Fruit fly (Drosophila melanogaster) whole organism, embryonic: ENCODE measurements around the gene CG5107.

Experiments used
- CG10366 ChIP-seq: fragments of 200-800 bp; sonication (Bioruptor generic); IDR thresholded peaks from 2 replicates; pipeline ENCODE4 v1.3.6; 2022; ENCODE audit warnings: missing biosample characterization, missing genetic modification characterization
- CG10543 ChIP-seq: fragments of 200-800 bp; sonication (Bioruptor generic); optimal IDR thresholded peaks from 3 replicates; lab custom pipeline; 2017; ENCODE audit warnings: missing biosample characterization, mild to moderate bottlenecking, missing genetic modification characterization, moderate library complexity
- CG11696 ChIP-seq: fragments of 200-800 bp; sonication (Bioruptor generic); IDR thresholded peaks from 2 replicates; pipeline ENCODE4 v1.3.6; 2022; ENCODE audit warnings: missing biosample characterization, missing genetic modification characterization
- CG11723 ChIP-seq: fragments of 200-800 bp; sonication (Bioruptor generic); optimal IDR thresholded peaks from 2 replicates; lab custom pipeline; 2017; ENCODE audit warnings: missing biosample characterization, mild to moderate bottlenecking, missing genetic modification characterization
- CG1233 ChIP-seq: fragments of 200-800 bp; sonication (Bioruptor generic); optimal IDR thresholded peaks from 4 replicates; lab custom pipeline; 2018; ENCODE audit warnings: missing biosample characterization, mild to moderate bottlenecking, missing genetic modification characterization
- CG13424 ChIP-seq: fragments of 200-800 bp; sonication (Bioruptor generic); optimal IDR thresholded peaks from 2 replicates; lab custom pipeline; 2019; ENCODE audit warnings: missing biosample characterization, mild to moderate bottlenecking, missing genetic modification characterization, moderate library complexity
- CG15269 ChIP-seq: fragments of 200-800 bp; sonication (Bioruptor generic); optimal IDR thresholded peaks from 2 replicates; lab custom pipeline; 2018; ENCODE audit warnings: missing biosample characterization, mild to moderate bottlenecking, missing genetic modification characterization, moderate library complexity
- CG17359 ChIP-seq: fragments of 200-800 bp; sonication (Bioruptor generic); optimal IDR thresholded peaks from 3 replicates; lab custom pipeline; 2018; ENCODE audit warnings: missing biosample characterization, mild to moderate bottlenecking, missing genetic modification characterization, moderate library complexity
- CG30020 ChIP-seq: fragments of 200-800 bp; optimal IDR thresholded peaks from 2 replicates; lab custom pipeline; 2019; ENCODE audit warnings: missing biosample characterization, mild to moderate bottlenecking, missing genetic modification characterization, moderate library complexity
- CG30403 ChIP-seq: fragments of 200-800 bp; sonication (Bioruptor generic); optimal IDR thresholded peaks from 3 replicates; lab custom pipeline; 2016; ENCODE audit warnings: missing biosample characterization, missing genetic modification characterization
- CG31224 ChIP-seq: fragments of 200-800 bp; sonication (Bioruptor generic); IDR thresholded peaks from 2 replicates; pipeline ENCODE4 v1.3.6; 2022; ENCODE audit warnings: missing biosample characterization, missing genetic modification characterization
- CG33557 ChIP-seq: fragments of 200-800 bp; sonication (Bioruptor generic); optimal IDR thresholded peaks from 2 replicates; lab custom pipeline; 2019; ENCODE audit warnings: missing biosample characterization, mild to moderate bottlenecking, missing genetic modification characterization, moderate library complexity
- CG3407 ChIP-seq: fragments of 200-800 bp; sonication (Bioruptor generic); optimal IDR thresholded peaks from 2 replicates; lab custom pipeline; 2018; ENCODE audit warnings: missing biosample characterization, mild to moderate bottlenecking, missing genetic modification characterization
- CG34422 ChIP-seq: fragments of 200-800 bp; sonication (Bioruptor generic); IDR thresholded peaks from 3 replicates; pipeline ENCODE4 v1.3.6; 2022; ENCODE audit warnings: missing biosample characterization, missing genetic modification characterization
- CG5180 ChIP-seq: fragments of 200-800 bp; sonication (Bioruptor generic); optimal IDR thresholded peaks from 3 replicates; lab custom pipeline; 2017; ENCODE audit warnings: missing biosample characterization, missing genetic modification characterization, mild to moderate bottlenecking, moderate library complexity, missing genetic modification reagents
- CG6689 ChIP-seq: fragments of 200-800 bp; sonication (Bioruptor generic); IDR thresholded peaks from 2 replicates; pipeline ENCODE4 v1.3.6; 2022; ENCODE audit warnings: missing biosample characterization, missing genetic modification characterization
- CG6765 ChIP-seq: fragments of 200-800 bp; sonication (Bioruptor generic); optimal IDR thresholded peaks from 3 replicates; lab custom pipeline; 2017; ENCODE audit warnings: missing biosample characterization, mild to moderate bottlenecking, missing genetic modification characterization
- CTCF ChIP-seq: fragments of 200-800 bp; sonication (Bioruptor generic); optimal IDR thresholded peaks from 2 replicates; lab custom pipeline; 2017; ENCODE audit warnings: missing biosample characterization, mild to moderate bottlenecking, missing genetic modification characterization, moderate library complexity
- D19B ChIP-seq: fragments of 200-800 bp; sonication (Bioruptor generic); optimal IDR thresholded peaks from 2 replicates; lab custom pipeline; 2017; ENCODE audit warnings: missing biosample characterization, mild to moderate bottlenecking, missing genetic modification characterization
- Dref ChIP-seq: fragments of 200-800 bp; sonication (Bioruptor generic); IDR thresholded peaks from 2 replicates; pipeline ENCODE4 v1.3.6; 2022; ENCODE audit warnings: missing biosample characterization, missing genetic modification characterization
- Ets97D ChIP-seq: fragments of 200-800 bp; sonication (Bioruptor generic); optimal IDR thresholded peaks from 3 replicates; lab custom pipeline; 2016; ENCODE audit warnings: missing biosample characterization, missing genetic modification characterization
- HLH3B ChIP-seq: fragments of 200-800 bp; sonication (Bioruptor generic); IDR thresholded peaks from 2 replicates; pipeline ENCODE4 v1.3.6; 2022; ENCODE audit warnings: missing biosample characterization, missing genetic modification characterization
- Hand ChIP-seq: fragments of 200-800 bp; sonication (Bioruptor generic); optimal IDR thresholded peaks from 2 replicates; lab custom pipeline; 2017; ENCODE audit warnings: mild to moderate bottlenecking, missing biosample characterization, missing genetic modification reagents, missing genetic modification characterization
- Hmr ChIP-seq: fragments of 200-800 bp; sonication (Bioruptor generic); optimal IDR thresholded peaks from 3 replicates; lab custom pipeline; 2017; ENCODE audit warnings: mild to moderate bottlenecking, missing biosample characterization, missing genetic modification reagents, missing genetic modification characterization
- Hr78 ChIP-seq, 2 experiments: fragments of 200-800 bp in 1 of 2; fragments of >200 bp in 1 of 2; sonication (Bioruptor generic) in 1 of 2; optimal IDR thresholded peaks; 2 replicates each; lab custom pipeline; 2017 to 2019; ENCODE audit warnings: missing biosample characterization in 2 of 2, missing genetic modification characterization in 2 of 2, mild to moderate bottlenecking in 1 of 2, moderate library complexity in 1 of 2
- Lhr ChIP-seq: fragments of 200-800 bp; sonication (Bioruptor generic); optimal IDR thresholded peaks from 3 replicates; lab custom pipeline; 2017; ENCODE audit warnings: mild to moderate bottlenecking, missing biosample characterization, missing genetic modification reagents, missing genetic modification characterization
- Lim3 ChIP-seq: fragments of 200-800 bp; sonication (Bioruptor generic); IDR thresholded peaks from 2 replicates; pipeline ENCODE4 v1.3.6; 2022; ENCODE audit warnings: missing biosample characterization, missing genetic modification characterization
- Nf-YC ChIP-seq: fragments of 200-800 bp; optimal IDR thresholded peaks from 3 replicates; lab custom pipeline; 2019; ENCODE audit warnings: missing biosample characterization, mild to moderate bottlenecking, missing genetic modification characterization, moderate library complexity
- Poxn ChIP-seq: fragments of 200-800 bp; sonication (Bioruptor generic); IDR thresholded peaks from 2 replicates; pipeline ENCODE4 v1.3.6; 2022; ENCODE audit warnings: missing biosample characterization, missing genetic modification characterization
- Side ChIP-seq: fragments of 200-800 bp; sonication (Bioruptor generic); optimal IDR thresholded peaks from 2 replicates; lab custom pipeline; 2016; ENCODE audit warnings: missing biosample characterization, missing genetic modification characterization
- cas ChIP-seq: fragments of 200-800 bp; sonication (Bioruptor generic); IDR thresholded peaks from 2 replicates; pipeline ENCODE4 v1.3.6; 2022; ENCODE audit warnings: missing biosample characterization, missing genetic modification characterization
- caup ChIP-seq: fragments of 200-800 bp; sonication (Bioruptor generic); optimal IDR thresholded peaks from 3 replicates; lab custom pipeline; 2017; ENCODE audit warnings: missing biosample characterization, mild to moderate bottlenecking, missing genetic modification characterization, moderate library complexity; ENCODE audit not compliant: severe bottlenecking
- crol ChIP-seq: fragments of 200-800 bp; sonication (Bioruptor generic); IDR thresholded peaks from 2 replicates; pipeline ENCODE4 v1.3.6; 2022; ENCODE audit warnings: missing biosample characterization, missing genetic modification characterization
- grau ChIP-seq: fragments of 200-800 bp; optimal IDR thresholded peaks from 3 replicates; lab custom pipeline; 2019; ENCODE audit warnings: missing biosample characterization, mild to moderate bottlenecking, missing genetic modification characterization, moderate library complexity
- grn ChIP-seq: fragments of 200-800 bp; sonication (Bioruptor generic); optimal IDR thresholded peaks from 3 replicates; lab custom pipeline; 2017; ENCODE audit warnings: missing biosample characterization, missing genetic modification characterization
- hb ChIP-seq: fragments of 200-800 bp; sonication (Bioruptor generic); IDR thresholded peaks from 3 replicates; pipeline ENCODE4 v1.3.6; 2022; ENCODE audit warnings: missing biosample characterization, missing genetic modification characterization; ENCODE audit not compliant: partially characterized antibody
- hth ChIP-seq: fragments of >200 bp; optimal IDR thresholded peaks from 2 replicates; lab custom pipeline; 2017; ENCODE audit warnings: inconsistent platforms
- jing ChIP-seq: fragments of 200-800 bp; sonication (Bioruptor generic); optimal IDR thresholded peaks from 2 replicates; lab custom pipeline; 2018; ENCODE audit warnings: missing biosample characterization, mild to moderate bottlenecking, missing genetic modification characterization
- nerfin-2 ChIP-seq: fragments of 200-800 bp; sonication (Bioruptor generic); IDR thresholded peaks from 2 replicates; pipeline ENCODE4 v1.3.6; 2022; ENCODE audit warnings: missing biosample characterization, missing genetic modification characterization; ENCODE audit not compliant: partially characterized antibody
- peb ChIP-seq: fragments of 200-800 bp; sonication (Bioruptor generic); IDR thresholded peaks from 2 replicates; pipeline ENCODE4 v1.3.6; 2022; ENCODE audit warnings: missing biosample characterization, missing genetic modification characterization
- pnt ChIP-seq: fragments of 200-800 bp; sonication (Bioruptor generic); optimal IDR thresholded peaks from 3 replicates; lab custom pipeline; 2016; ENCODE audit warnings: missing biosample characterization, missing genetic modification characterization
- ranshi ChIP-seq: fragments of 200-800 bp; sonication (Bioruptor generic); IDR thresholded peaks from 2 replicates; pipeline ENCODE4 v1.3.6; 2022; ENCODE audit warnings: missing biosample characterization, missing genetic modification characterization
- repo ChIP-seq: fragments of 200-800 bp; sonication (Bioruptor generic); optimal IDR thresholded peaks from 2 replicates; lab custom pipeline; 2016; ENCODE audit warnings: missing biosample characterization, missing genetic modification characterization
- ro ChIP-seq: fragments of 200-800 bp; sonication (Bioruptor generic); IDR thresholded peaks from 2 replicates; pipeline ENCODE4 v1.3.6; 2022; ENCODE audit warnings: missing biosample characterization, missing genetic modification characterization
- sisA ChIP-seq: fragments of 200-800 bp; sonication (Bioruptor generic); IDR thresholded peaks from 2 replicates; pipeline ENCODE4 v1.3.6; 2022; ENCODE audit warnings: missing biosample characterization, missing genetic modification characterization
- sna ChIP-seq: fragments of 200-800 bp; sonication (Bioruptor generic); IDR thresholded peaks from 2 replicates; pipeline ENCODE4 v1.3.6; 2022; ENCODE audit warnings: missing biosample characterization, missing genetic modification characterization; ENCODE audit not compliant: partially characterized antibody
- sr ChIP-seq: fragments of 200-800 bp; sonication (Bioruptor generic); IDR thresholded peaks from 3 replicates; pipeline ENCODE4 v1.3.6; 2022; ENCODE audit warnings: missing biosample characterization, missing genetic modification characterization
- stwl ChIP-seq: fragments of 200-800 bp; sonication (Bioruptor generic); optimal IDR thresholded peaks from 3 replicates; lab custom pipeline; 2018; ENCODE audit warnings: missing biosample characterization, mild to moderate bottlenecking, missing genetic modification characterization, moderate library complexity
- trh ChIP-seq: fragments of 200-800 bp; sonication (Bioruptor generic); optimal IDR thresholded peaks from 2 replicates; lab custom pipeline; 2016; ENCODE audit warnings: missing biosample characterization, missing genetic modification characterization
- ttk ChIP-seq: fragments of 200-800 bp; sonication (Bioruptor generic); IDR thresholded peaks from 2 replicates; pipeline ENCODE4 v2.1.2; 2022; ENCODE audit warnings: missing biosample characterization, missing genetic modification characterization

CG5107 gene

dm6 chr3R:25482463-25483173 lies 22.4 kb upstream of the CG5107 start, which contains the start of the genes XNP, CG42488 and CG5116 (continued):
- no peak for TF ChIP-seq sr
- no peak for TF ChIP-seq pnt (GFP tag; lab: Kevin White, UChicago)
- no peak for TF ChIP-seq Hr78 (GFP tag; optimal IDR thresholded peaks at IDR 0.05; lab: Kevin White, UChicago)
- TF ChIP-seq CG10366 (GFP tag; lab: Robert Waterston, UW) = peak; percentile 27; the same call in 1 of the 2 replicates
- TF ChIP-seq Lhr (GFP tag; lab: Kevin White, UChicago) = no peak
- peak; percentile 63 for TF ChIP-seq CG30403
- TF ChIP-seq CG11696 = no peak
- TF ChIP-seq crol (GFP tag; lab: Robert Waterston, UW) = no peak
- peak; percentile 66 for TF ChIP-seq CG30020
- peak; percentile 98 for TF ChIP-seq nerfin-2 (GFP tag; lab: Robert Waterston, UW)
- peak; percentile 72 for TF ChIP-seq CG10543 (GFP tag; lab: Kevin White, UChicago)
- no peak for TF ChIP-seq ttk
- TF ChIP-seq Hmr (GFP tag; lab: Kevin White, UChicago) = no peak
- peak; percentile 71 for TF ChIP-seq Ets97D (GFP tag; lab: Kevin White, UChicago)
- no peak for TF ChIP-seq CG31224 (GFP tag; lab: Robert Waterston, UW)
- TF ChIP-seq sisA (GFP tag; lab: Robert Waterston, UW) = peak; percentile 34; the same call in 1 of the 2 replicates
- no peak for TF ChIP-seq repo (GFP tag; lab: Kevin White, UChicago)
- no peak for TF ChIP-seq peb (GFP tag; lab: Robert Waterston, UW)
- no peak for TF ChIP-seq ro
- TF ChIP-seq CTCF = no peak
- peak; percentile 99 for TF ChIP-seq sna (GFP tag; lab: Robert Waterston, UW)
- no peak for TF ChIP-seq jing (GFP tag; lab: Kevin White, UChicago)
- no peak for TF ChIP-seq Side (GFP tag; lab: Kevin White, UChicago)
- TF ChIP-seq trh = no peak
- TF ChIP-seq grau (tag; lab: Kevin White, UChicago) = peak; percentile 66
- TF ChIP-seq cas (GFP tag; lab: Robert Waterston, UW) = no peak
- TF ChIP-seq Hand (GFP tag; lab: Kevin White, UChicago) = no peak
- TF ChIP-seq Poxn (GFP tag; lab: Robert Waterston, UW) = no peak
- peak; percentile 66 for TF ChIP-seq CG13424 (tag; lab: Kevin White, UChicago)
- no peak for TF ChIP-seq CG3407 (GFP tag; lab: Kevin White, UChicago)
- TF ChIP-seq hth (lab: Kevin White, UChicago) = no peak
- TF ChIP-seq stwl (tag; lab: Kevin White, UChicago) = peak; percentile 74
- peak; percentile 98 for TF ChIP-seq hb (GFP tag; lab: Robert Waterston, UW)
- TF ChIP-seq CG6765 (GFP tag; lab: Kevin White, UChicago) = peak; percentile 3
- no peak for TF ChIP-seq CG5180 (GFP tag; lab: Kevin White, UChicago)
- TF ChIP-seq CG33557 (GFP tag; lab: Kevin White, UChicago) = peak; percentile 55
- TF ChIP-seq Nf-YC (tag; lab: Kevin White, UChicago) = peak; percentile 88
- no peak for TF ChIP-seq grn (GFP tag; lab: Kevin White, UChicago)
- TF ChIP-seq HLH3B (GFP tag; lab: Robert Waterston, UW) = peak; percentile 27; the same call in 1 of the 2 replicates
- TF ChIP-seq D19B = no peak
- TF ChIP-seq ranshi (GFP tag; lab: Robert Waterston, UW) = no peak
- TF ChIP-seq CG1233 (GFP tag; lab: Kevin White, UChicago) = peak; percentile 39
- no peak for TF ChIP-seq CG15269 (tag; lab: Kevin White, UChicago)
- TF ChIP-seq CG34422 (GFP tag; lab: Robert Waterston, UW) = no peak; the same call in 2 of the 3 replicates
- TF ChIP-seq Lim3 = no peak
- TF ChIP-seq CG17359 (tag; lab: Kevin White, UChicago) = no peak
- TF ChIP-seq Dref (GFP tag; lab: Robert Waterston, UW) = peak; percentile 79
- TF ChIP-seq CG6689 (GFP tag; lab: Robert Waterston, UW) = peak; percentile 53
- TF ChIP-seq CG11723 (GFP tag; lab: Kevin White, UChicago) = no peak
- TF ChIP-seq caup (GFP tag; lab: Kevin White, UChicago) = peak; percentile 31
